Fruit fly (Drosophila melanogaster): Measurements from ENCODE around the gene CG1387.

Gene CG1387

dm6 chrX:8409793-8410192 is 24.2 kb downstream of the CG1387 start (continued):
- peak; percentile 1 for TF ChIP-seq cwo (GFP tag; optimal IDR thresholded peaks at IDR 0.05)
- TF ChIP-seq CG12219 (GFP tag; optimal IDR thresholded peaks at IDR 0.05), result peak; percentile 73
- TF ChIP-seq Dref (GFP tag; IDR thresholded peaks at IDR 0.05), result no peak
- TF ChIP-seq fd96Cb (tag; optimal IDR thresholded peaks at IDR 0.05), result no peak
- no peak for TF ChIP-seq croc (GFP tag; conservative IDR thresholded peaks at IDR 0.05)
- peak; percentile 56 for TF ChIP-seq gro (GFP tag; optimal IDR thresholded peaks at IDR 0.05)
- 0 out of 2 replicates have a peak, but pooled peaks have one; percentile 23 for TF ChIP-seq hbn (GFP tag; IDR thresholded peaks at IDR 0.05; ENCODE audit: partially characterized antibody)
- TF ChIP-seq CG15269 (tag; optimal IDR thresholded peaks at IDR 0.05), result no peak
- TF ChIP-seq sens (GFP tag), result peak; percentile 66
- no peak for TF ChIP-seq CG10274 (GFP tag; optimal IDR thresholded peaks at IDR 0.05)
- TF ChIP-seq CG14050 (GFP tag; IDR thresholded peaks at IDR 0.05), result peak; percentile 43; the same call in 1 of the 3 replicates
- peak; percentile 6 for TF ChIP-seq CG18619 (GFP tag; optimal IDR thresholded peaks at IDR 0.05)
- TF ChIP-seq CkIIα-i1 (GFP tag; IDR thresholded peaks at IDR 0.05), result no peak
- TF ChIP-seq CG18262 (tag; optimal IDR thresholded peaks at IDR 0.05), result no peak
- peak; percentile 63; the same call in 1 of the 2 replicates for TF ChIP-seq CG17328 (GFP tag; IDR thresholded peaks at IDR 0.05)
- TF ChIP-seq CG10321 (GFP tag; IDR thresholded peaks at IDR 0.05), result no peak
- TF ChIP-seq ase (GFP tag; IDR thresholded peaks at IDR 0.05), result peak; percentile 68; the same call in 2 of the 3 replicates
- no peak for TF ChIP-seq CG18011 (GFP tag; optimal IDR thresholded peaks at IDR 0.05)
- peak; percentile 74 for TF ChIP-seq BtbVII (GFP tag; optimal IDR thresholded peaks at IDR 0.05)
- peak; percentile 88 for TF ChIP-seq nom (GFP tag; optimal IDR thresholded peaks at IDR 0.05)
- 0 out of 3 replicates have a peak, but pooled peaks have one; percentile 46 for TF ChIP-seq ken (GFP tag; IDR thresholded peaks at IDR 0.05)
- TF ChIP-seq so (GFP tag; IDR thresholded peaks at IDR 0.05), result peak; percentile 90; the same call in 2 of the 3 replicates
- peak; percentile 61 for TF ChIP-seq wek (GFP tag; optimal IDR thresholded peaks at IDR 0.05)
- peak; percentile 16 for TF ChIP-seq oc (tag; optimal IDR thresholded peaks at IDR 0.05)
- peak; percentile 42 for TF ChIP-seq CG17912 (GFP tag; optimal IDR thresholded peaks at IDR 0.05)
- peak in 1 of 2 experiments; percentile 67 for TF ChIP-seq bsh (GFP tag; optimal IDR thresholded peaks at IDR 0.05)
- peak; percentile 27 for TF ChIP-seq CG12391 (tag; optimal IDR thresholded peaks at IDR 0.05)
- TF ChIP-seq HmgZ (tag; optimal IDR thresholded peaks at IDR 0.05), result peak; percentile 75
- peak; percentile 52 for TF ChIP-seq odd (GFP tag; optimal IDR thresholded peaks at IDR 0.05)
- TF ChIP-seq H2.0 (GFP tag; IDR thresholded peaks at IDR 0.05), result 0 out of 2 replicates have a peak, but pooled peaks have one; percentile 18
- 0 out of 2 replicates have a peak, but pooled peaks have one; percentile 14 for TF ChIP-seq CG13287 (GFP tag; IDR thresholded peaks at IDR 0.05; ENCODE audit: partially characterized antibody)
- TF ChIP-seq dpn (GFP tag; optimal IDR thresholded peaks at IDR 0.05), result no peak
- peak; percentile 78 for TF ChIP-seq CG31224 (GFP tag; IDR thresholded peaks at IDR 0.05)
- peak; percentile 3 for TF ChIP-seq bigmax (GFP tag; optimal IDR thresholded peaks at IDR 0.05)
- no peak for TF ChIP-seq pnt (GFP tag; optimal IDR thresholded peaks at IDR 0.05)
- no peak for TF ChIP-seq CG13624 (GFP tag; optimal IDR thresholded peaks at IDR 0.05)
- peak; percentile 72 for TF ChIP-seq PHDP (tag; optimal IDR thresholded peaks at IDR 0.05)
- 0 out of 3 replicates have a peak, but pooled peaks have one; percentile 8 for TF ChIP-seq CG34224 (GFP tag; IDR thresholded peaks at IDR 0.05; ENCODE audit: partially characterized antibody)
- TF ChIP-seq kni (GFP tag; optimal IDR thresholded peaks at IDR 0.05), result peak; percentile 87
- TF ChIP-seq sens-2 (GFP tag; IDR thresholded peaks at IDR 0.05), result peak; percentile 39; the same call in 1 of the 2 replicates
- peak; percentile 50 for TF ChIP-seq CG17829 (tag; optimal IDR thresholded peaks at IDR 0.05)
- TF ChIP-seq Dip3 (GFP tag; optimal IDR thresholded peaks at IDR 0.05), result no peak
- peak; percentile 68 for TF ChIP-seq CG12299 (tag; optimal IDR thresholded peaks at IDR 0.05)
- TF ChIP-seq CG15073 (GFP tag; optimal IDR thresholded peaks at IDR 0.05), result no peak
- TF ChIP-seq Opbp (GFP tag; IDR thresholded peaks at IDR 0.05; ENCODE audit: partially characterized antibody), result peak; percentile 38; the same call in 1 of the 3 replicates
- peak; percentile 78 for TF ChIP-seq schlank (tag; optimal IDR thresholded peaks at IDR 0.05)
- no peak for TF ChIP-seq btn (GFP tag; optimal IDR thresholded peaks at IDR 0.05)
- peak; percentile 53 for TF ChIP-seq Deaf1 (tag; optimal IDR thresholded peaks at IDR 0.05)
- TF ChIP-seq CG33557 (GFP tag; optimal IDR thresholded peaks at IDR 0.05), result peak; percentile 34
